Fruit fly (Drosophila melanogaster) whole organism, adult: ENCODE measurements around the gene CG9154.

Source experiments
- CG14711 ChIP-seq: fragments of 200-800 bp; sonication (Bioruptor generic); optimal IDR thresholded peaks from 2 replicates; lab custom pipeline; 2018; ENCODE audit warnings: missing biosample characterization, mild to moderate bottlenecking, missing genetic modification characterization, moderate library complexity
- CG33017 ChIP-seq: fragments of 200-800 bp; sonication (Bioruptor generic); optimal IDR thresholded peaks from 2 replicates; lab custom pipeline; 2018; ENCODE audit warnings: missing biosample characterization, mild to moderate bottlenecking, missing genetic modification characterization, moderate library complexity
- CG7045 ChIP-seq: fragments of 200-800 bp; sonication (Bioruptor generic); optimal IDR thresholded peaks from 2 replicates; lab custom pipeline; 2017; ENCODE audit warnings: missing biosample characterization, mild to moderate bottlenecking, missing genetic modification characterization
- Clk ChIP-seq: fragments of 200-800 bp; sonication (Bioruptor generic); optimal IDR thresholded peaks from 2 replicates; lab custom pipeline; 2017; ENCODE audit warnings: missing biosample characterization, missing genetic modification characterization
- Hr96 ChIP-seq: fragments of 200-800 bp; sonication (Bioruptor generic); optimal IDR thresholded peaks from 2 replicates; lab custom pipeline; 2016; ENCODE audit warnings: missing biosample characterization, missing genetic modification characterization
- cic ChIP-seq: fragments of 200-800 bp; sonication (Bioruptor generic); optimal IDR thresholded peaks from 2 replicates; lab custom pipeline; 2017; ENCODE audit warnings: missing biosample characterization, mild to moderate bottlenecking, missing genetic modification characterization, moderate library complexity
- pad ChIP-seq: fragments of 200-800 bp; sonication (Bioruptor generic); optimal IDR thresholded peaks from 3 replicates; lab custom pipeline; 2017; ENCODE audit warnings: missing biosample characterization, missing genetic modification characterization, mild to moderate bottlenecking, moderate library complexity, missing genetic modification reagents
- tj ChIP-seq: fragments of 200-800 bp; sonication (Bioruptor generic); optimal IDR thresholded peaks from 3 replicates; lab custom pipeline; 2017; ENCODE audit warnings: missing biosample characterization, mild to moderate bottlenecking, missing genetic modification characterization, moderate library complexity

DNA sequence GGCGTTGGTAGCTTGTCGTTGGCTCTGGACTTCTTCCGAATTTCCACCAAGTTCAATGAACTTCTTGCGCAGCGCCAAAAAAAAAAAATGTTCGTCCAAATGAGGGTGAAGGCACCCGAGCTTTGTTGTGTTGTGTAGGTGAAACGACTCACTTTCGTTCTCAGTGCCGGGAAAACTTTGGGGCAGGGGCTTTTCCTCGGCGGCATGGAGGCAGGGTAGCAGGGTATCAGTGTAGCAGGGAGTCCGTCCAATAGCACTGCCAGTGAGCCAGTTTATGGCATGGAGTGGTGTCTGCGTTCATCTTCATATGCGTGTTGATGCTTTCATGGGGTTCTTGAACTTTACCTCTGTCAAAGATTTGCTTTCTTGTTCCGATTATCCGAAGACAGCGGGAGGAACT lies 3.8 kb upstream of the CG9154 start:
- TF ChIP-seq CG14711, result no peak
- TF ChIP-seq Hr96, result no peak
- no peak for TF ChIP-seq pad (GFP tag; lab: Kevin White, UChicago)
- TF ChIP-seq tj (GFP tag; lab: Kevin White, UChicago), result no peak
- no peak for TF ChIP-seq CG33017 (tag; lab: Kevin White, UChicago)
- no peak for TF ChIP-seq CG7045 (GFP tag; lab: Kevin White, UChicago)
- TF ChIP-seq Clk (GFP tag; lab: Kevin White, UChicago), result no peak
- no peak for TF ChIP-seq cic (GFP tag; lab: Kevin White, UChicago)
